Worm (Caenorhabditis elegans) whole organism, L2 larva: Measurements from ENCODE around the gene R148.5.

Source experiments
- C34F6.9 ChIP-seq: fragments of 150-350 bp; optimal IDR thresholded peaks from 2 replicates; lab custom pipeline; 2014; ENCODE audit warnings: missing biosample characterization, missing genetic modification characterization
- R02D3.7 ChIP-seq: fragments of 150-350 bp; optimal IDR thresholded peaks from 2 replicates; lab custom pipeline; 2014; ENCODE audit warnings: missing biosample characterization, missing genetic modification characterization
- Y55F3AM.14 ChIP-seq: fragments of 200-800 bp; sonication (Bioruptor generic); optimal IDR thresholded peaks from 2 replicates; lab custom pipeline; 2018; ENCODE audit warnings: mild to moderate bottlenecking, missing genetic modification characterization, missing compliant biosample characterization
- alr-1 ChIP-seq: fragments of 150-350 bp; optimal IDR thresholded peaks from 2 replicates; lab custom pipeline; 2014; ENCODE audit warnings: missing biosample characterization, missing genetic modification characterization
- aly-2 ChIP-seq: fragments of 150-350 bp; optimal IDR thresholded peaks from 2 replicates; lab custom pipeline; 2014; ENCODE audit warnings: missing biosample characterization, missing genetic modification characterization
- ama-1 ChIP-seq: fragments of 150-350 bp; optimal IDR thresholded peaks from 2 replicates; lab custom pipeline; 2018; ENCODE audit warnings: inconsistent platforms
- blmp-1 ChIP-seq: sonication (generic microtip); optimal IDR thresholded peaks from 2 replicates; lab custom pipeline; 2017; ENCODE audit warnings: missing genetic modification characterization, mild to moderate bottlenecking, missing compliant biosample characterization, antibody characterized with exemption, moderate library complexity; ENCODE audit not compliant: insufficient read depth
- ceh-16 ChIP-seq: fragments of 150-350 bp; optimal IDR thresholded peaks from 2 replicates; lab custom pipeline; 2014; ENCODE audit warnings: missing biosample characterization, missing genetic modification characterization
- ceh-82 ChIP-seq: fragments of 150-350 bp; optimal IDR thresholded peaks from 2 replicates; lab custom pipeline; 2014; ENCODE audit warnings: missing biosample characterization, missing genetic modification characterization
- crh-2 ChIP-seq: sonication (generic microtip); optimal IDR thresholded peaks from 2 replicates; lab custom pipeline; 2017; ENCODE audit warnings: missing biosample characterization, missing genetic modification characterization
- dmd-4 ChIP-seq: sonication (generic microtip); optimal IDR thresholded peaks from 2 replicates; lab custom pipeline; 2017; ENCODE audit warnings: missing biosample characterization, missing genetic modification characterization
- egl-27 ChIP-seq: sonication (generic microtip); optimal IDR thresholded peaks from 3 replicates; lab custom pipeline; 2017; ENCODE audit warnings: missing biosample characterization, missing genetic modification reagents, missing genetic modification characterization
- elt-1 ChIP-seq: fragments of 150-350 bp; optimal IDR thresholded peaks from 2 replicates; lab custom pipeline; 2014; ENCODE audit warnings: missing biosample characterization, missing genetic modification characterization
- elt-3 ChIP-seq: sonication (generic microtip); optimal IDR thresholded peaks from 2 replicates; lab custom pipeline; 2017; ENCODE audit warnings: missing biosample characterization, missing genetic modification characterization
- lin-11 ChIP-seq: fragments of 150-350 bp; sonication (generic microtip); optimal IDR thresholded peaks from 2 replicates; lab custom pipeline; 2014; ENCODE audit warnings: missing biosample characterization, missing genetic modification characterization, inconsistent platforms, mixed read lengths
- lin-13 ChIP-seq: fragments of 150-350 bp; optimal IDR thresholded peaks from 2 replicates; lab custom pipeline; 2014; ENCODE audit warnings: missing biosample characterization, missing genetic modification reagents, missing genetic modification characterization
- lin-39 ChIP-seq: fragments of 150-350 bp; optimal IDR thresholded peaks from 2 replicates; lab custom pipeline; 2014; ENCODE audit warnings: missing biosample characterization, missing genetic modification reagents, missing genetic modification characterization
- lsy-2 ChIP-seq, 2 experiments: fragments of 150-350 bp in 1 of 2; sonication (generic microtip) in 1 of 2; optimal IDR thresholded peaks; 2 replicates each; lab custom pipeline; 2014 to 2017; ENCODE audit warnings: missing biosample characterization in 2 of 2, missing genetic modification characterization in 2 of 2
- mab-5 ChIP-seq: fragments of 150-350 bp; optimal IDR thresholded peaks from 2 replicates; lab custom pipeline; 2014; ENCODE audit warnings: missing biosample characterization, missing genetic modification characterization
- mbf-1 ChIP-seq: sonication (generic microtip); optimal IDR thresholded peaks from 2 replicates; lab custom pipeline; 2017; ENCODE audit warnings: missing biosample characterization, missing genetic modification characterization
- mdl-1 ChIP-seq, 2 experiments: fragments of 150-350 bp in 1 of 2; sonication (generic microtip) in 1 of 2; optimal IDR thresholded peaks; 2 replicates each; lab custom pipeline; 2017; ENCODE audit warnings: missing biosample characterization in 2 of 2, missing genetic modification characterization in 2 of 2
- nhr-11 ChIP-seq: fragments of 150-350 bp; optimal IDR thresholded peaks from 2 replicates; lab custom pipeline; 2014; ENCODE audit warnings: missing biosample characterization, missing genetic modification characterization
- nhr-12 ChIP-seq: fragments of 150-350 bp; optimal IDR thresholded peaks from 2 replicates; lab custom pipeline; 2014; ENCODE audit warnings: missing biosample characterization, missing genetic modification characterization
- nhr-129 ChIP-seq: fragments of 150-350 bp; optimal IDR thresholded peaks from 2 replicates; lab custom pipeline; 2014; ENCODE audit warnings: missing biosample characterization, missing genetic modification characterization
- nhr-21 ChIP-seq: fragments of 150-350 bp; optimal IDR thresholded peaks from 2 replicates; lab custom pipeline; 2014; ENCODE audit warnings: missing biosample characterization, missing genetic modification characterization
- nhr-23 ChIP-seq: fragments of 150-350 bp; optimal IDR thresholded peaks from 2 replicates; lab custom pipeline; 2014; ENCODE audit warnings: missing biosample characterization, missing genetic modification reagents, missing genetic modification characterization
- nhr-237 ChIP-seq: fragments of 150-350 bp; optimal IDR thresholded peaks from 2 replicates; lab custom pipeline; 2014; ENCODE audit warnings: missing biosample characterization, missing genetic modification characterization
- nhr-6 ChIP-seq: fragments of 150-350 bp; optimal IDR thresholded peaks from 2 replicates; lab custom pipeline; 2014; ENCODE audit warnings: missing biosample characterization, missing genetic modification characterization
- nhr-77 ChIP-seq: fragments of 150-350 bp; optimal IDR thresholded peaks from 2 replicates; lab custom pipeline; 2014; ENCODE audit warnings: missing biosample characterization, missing genetic modification characterization
- peb-1 ChIP-seq: fragments of 150-350 bp; optimal IDR thresholded peaks from 2 replicates; lab custom pipeline; 2014; ENCODE audit warnings: missing biosample characterization, missing genetic modification characterization
- sem-4 ChIP-seq: fragments of 150-350 bp; optimal IDR thresholded peaks from 2 replicates; lab custom pipeline; 2014; ENCODE audit warnings: missing biosample characterization, missing genetic modification reagents, missing genetic modification characterization
- skn-1 ChIP-seq: sonication (generic microtip); optimal IDR thresholded peaks from 2 replicates; lab custom pipeline; 2017; ENCODE audit warnings: missing biosample characterization, missing genetic modification characterization
- sma-3 ChIP-seq: sonication (generic microtip); optimal IDR thresholded peaks from 2 replicates; lab custom pipeline; 2016; ENCODE audit warnings: missing genetic modification reagents, missing genetic modification characterization, missing compliant biosample characterization
- sma-9 ChIP-seq, 2 experiments: fragments of 150-350 bp in 1 of 2; sonication (generic microtip) in 1 of 2; optimal IDR thresholded peaks; 2 replicates each; lab custom pipeline; 2014 to 2016; ENCODE audit warnings: missing genetic modification characterization in 2 of 2, mild to moderate bottlenecking in 1 of 2, missing biosample characterization in 1 of 2, missing compliant biosample characterization in 1 of 2, missing genetic modification reagents in 1 of 2, moderate library complexity in 1 of 2
- snpc-4 ChIP-seq: fragments of 150-350 bp; optimal IDR thresholded peaks from 2 replicates; lab custom pipeline; 2014; ENCODE audit warnings: missing biosample characterization, missing genetic modification characterization
- unc-55 ChIP-seq: fragments of 150-350 bp; sonication (generic microtip); optimal IDR thresholded peaks from 3 replicates; lab custom pipeline; 2014; ENCODE audit warnings: missing biosample characterization, missing genetic modification reagents, missing genetic modification characterization
- unc-62 ChIP-seq: fragments of 150-350 bp; optimal IDR thresholded peaks from 2 replicates; lab custom pipeline; 2014; ENCODE audit warnings: missing biosample characterization, missing genetic modification reagents, missing genetic modification characterization
- ztf-1 ChIP-seq: fragments of 200-800 bp; sonication (Bioruptor generic); conservative IDR thresholded peaks from 2 replicates; pipeline ENCODE4 v1.3.6; 2022; ENCODE audit warnings: missing genetic modification characterization, missing compliant biosample characterization
- ztf-11 ChIP-seq: sonication (generic microtip); optimal IDR thresholded peaks from 2 replicates; lab custom pipeline; 2017; ENCODE audit warnings: missing biosample characterization, missing genetic modification characterization
- ztf-4 ChIP-seq: fragments of 150-350 bp; optimal IDR thresholded peaks from 2 replicates; lab custom pipeline; 2014; ENCODE audit warnings: missing biosample characterization, missing genetic modification characterization

Gene R148.5

ce11 chrIII:3140227-3140626 lies 25.2 kb upstream of the R148.5 start:
- no peak for TF ChIP-seq nhr-23 (tag; lab: Kevin White, UChicago)
- TF ChIP-seq Y55F3AM.14 (GFP tag; lab: Kevin White, UChicago), result no peak
- no peak for TF ChIP-seq sma-9 (GFP tag; optimal IDR thresholded peaks at IDR 0.05; lab: Kevin White, UChicago)
- TF ChIP-seq sma-9 (tag; optimal IDR thresholded peaks at IDR 0.05; lab: Kevin White, UChicago), result no peak
- no peak for TF ChIP-seq C34F6.9
- TF ChIP-seq ama-1 (lab: Kevin White, UChicago), result no peak
- TF ChIP-seq lin-13 (GFP tag; lab: Kevin White, UChicago), result no peak
- no peak for TF ChIP-seq egl-27 (tag; lab: Kevin White, UChicago)
- TF ChIP-seq mdl-1 (tag; optimal IDR thresholded peaks at IDR 0.05; lab: Kevin White, UChicago), result no peak
- no peak for TF ChIP-seq peb-1 (tag; lab: Kevin White, UChicago)
- no peak for TF ChIP-seq lin-11 (tag; lab: Kevin White, UChicago)
- TF ChIP-seq mbf-1 (tag; lab: Kevin White, UChicago), result no peak
- TF ChIP-seq dmd-4 (tag; lab: Kevin White, UChicago), result no peak
- no peak for TF ChIP-seq nhr-77 (tag; lab: Kevin White, UChicago)

DNA sequence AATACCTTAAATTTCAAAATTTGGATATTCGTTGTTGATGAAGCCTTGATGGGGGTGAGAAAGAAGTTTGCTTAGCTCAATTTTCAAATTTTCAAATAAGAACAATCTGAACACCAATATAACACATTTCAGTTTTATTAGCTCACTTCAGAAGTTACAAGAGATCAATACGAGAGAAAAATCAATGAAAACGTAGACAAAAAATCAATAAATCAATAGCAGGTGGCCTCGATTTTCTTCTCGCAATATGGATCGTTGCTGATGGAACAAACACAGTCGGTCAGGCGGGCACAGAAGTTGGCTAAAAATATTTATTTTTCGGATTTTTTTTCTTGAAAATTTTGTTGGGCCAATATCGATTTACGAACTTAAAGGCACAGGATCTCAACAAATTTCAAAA lies 23.4 kb upstream of the R148.5 start:
- no peak for TF ChIP-seq elt-3 (tag; lab: Kevin White, UChicago)
- no peak for TF ChIP-seq ztf-11 (tag; lab: Kevin White, UChicago)
- no peak for TF ChIP-seq snpc-4 (tag; lab: Kevin White, UChicago)
- TF ChIP-seq unc-55 (GFP tag; lab: Kevin White, UChicago), result no peak
- TF ChIP-seq Y55F3AM.14 (GFP tag; lab: Kevin White, UChicago), result no peak
- TF ChIP-seq lin-39 (tag; lab: Kevin White, UChicago), result no peak
- no peak for TF ChIP-seq nhr-129 (tag; lab: Kevin White, UChicago)
- TF ChIP-seq ama-1 (lab: Kevin White, UChicago), result no peak
- no peak for TF ChIP-seq mab-5
- TF ChIP-seq dmd-4 (tag; lab: Kevin White, UChicago), result no peak
- no peak for TF ChIP-seq nhr-237 (tag; lab: Kevin White, UChicago)
- no peak for TF ChIP-seq nhr-23 (tag; lab: Kevin White, UChicago)
- no peak for TF ChIP-seq skn-1 (tag; lab: Kevin White, UChicago)
- TF ChIP-seq nhr-77 (tag; lab: Kevin White, UChicago), result no peak
- no peak for TF ChIP-seq ztf-4
- no peak for TF ChIP-seq R02D3.7 (tag; lab: Kevin White, UChicago)
- TF ChIP-seq ceh-16 (tag; lab: Kevin White, UChicago), result no peak
- TF ChIP-seq lsy-2 (tag; optimal IDR thresholded peaks at IDR 0.05; lab: Kevin White, UChicago), result no peak
- no peak for TF ChIP-seq sem-4 (tag; lab: Kevin White, UChicago)

- TF ChIP-seq sma-3 (GFP tag; lab: Kevin White, UChicago) (no peak), ztf-1 (GFP tag; lab: Robert Waterston, UW) (no peak), skn-1 (tag; lab: Kevin White, UChicago) (no peak), snpc-4 (tag; lab: Kevin White, UChicago) (no peak), nhr-12 (tag; lab: Kevin White, UChicago) (no peak), nhr-11 (tag; lab: Kevin White, UChicago) (no peak)
Observed at ce11 chrIII:3143657-3144056, 21.8 kb upstream of the R148.5 start, which contains the start of gene C44B11.4. Gene C44B11.4 (minus strand): TSS chrIII:3143757.

DNA sequence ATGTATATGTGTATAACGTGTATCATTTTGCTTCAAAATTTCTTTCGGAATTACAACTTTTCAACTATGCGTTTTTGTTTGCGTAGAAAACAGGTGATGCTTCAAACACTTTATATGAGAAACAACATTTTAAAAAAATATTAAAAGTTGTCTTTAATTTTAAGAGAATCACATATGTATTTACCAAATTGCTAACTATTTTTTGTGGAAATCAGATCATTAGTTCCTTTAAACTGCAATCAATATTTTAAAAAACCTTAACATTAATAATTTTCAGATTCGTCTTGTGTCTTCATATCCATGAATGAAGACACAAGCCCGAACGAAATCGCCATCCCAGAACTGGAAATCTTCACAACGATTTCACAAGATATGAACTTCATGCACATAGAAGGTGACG lies 12.6 kb upstream of the R148.5 start, which contains the start of gene C44B11.6:
C44B11.6 (plus strand) TSS at position 301 of the 400 bp plus-strand sequence.
- TF ChIP-seq lin-13 (GFP tag; lab: Kevin White, UChicago) (no peak), crh-2 (no peak), nhr-237 (tag; lab: Kevin White, UChicago) (no peak), sem-4 (tag; lab: Kevin White, UChicago) (no peak), egl-27 (tag; lab: Kevin White, UChicago) (no peak), unc-62 (no peak), ceh-16 (tag; lab: Kevin White, UChicago) (no peak), ceh-82 (tag; lab: Kevin White, UChicago) (no peak), nhr-6 (tag; lab: Kevin White, UChicago) (no peak), dmd-4 (tag; lab: Kevin White, UChicago) (no peak), blmp-1 (tag; lab: Kevin White, UChicago) (no peak), alr-1 (tag; lab: Kevin White, UChicago) (no peak), C34F6.9 (no peak), Y55F3AM.14 (GFP tag; lab: Kevin White, UChicago) (no peak), skn-1 (tag; lab: Kevin White, UChicago) (no peak), nhr-21 (tag; lab: Kevin White, UChicago) (no peak), elt-1 (no peak), nhr-11 (tag; lab: Kevin White, UChicago) (no peak), snpc-4 (tag; lab: Kevin White, UChicago) (no peak), aly-2 (tag; lab: Kevin White, UChicago) (no peak)
